Fruit fly (Drosophila melanogaster): ENCODE data around the gene CG31342.
A peak's percentile ranks its signal among the peaks of the same experiment; 100 is the strongest.

Gene CG31342

DNA sequence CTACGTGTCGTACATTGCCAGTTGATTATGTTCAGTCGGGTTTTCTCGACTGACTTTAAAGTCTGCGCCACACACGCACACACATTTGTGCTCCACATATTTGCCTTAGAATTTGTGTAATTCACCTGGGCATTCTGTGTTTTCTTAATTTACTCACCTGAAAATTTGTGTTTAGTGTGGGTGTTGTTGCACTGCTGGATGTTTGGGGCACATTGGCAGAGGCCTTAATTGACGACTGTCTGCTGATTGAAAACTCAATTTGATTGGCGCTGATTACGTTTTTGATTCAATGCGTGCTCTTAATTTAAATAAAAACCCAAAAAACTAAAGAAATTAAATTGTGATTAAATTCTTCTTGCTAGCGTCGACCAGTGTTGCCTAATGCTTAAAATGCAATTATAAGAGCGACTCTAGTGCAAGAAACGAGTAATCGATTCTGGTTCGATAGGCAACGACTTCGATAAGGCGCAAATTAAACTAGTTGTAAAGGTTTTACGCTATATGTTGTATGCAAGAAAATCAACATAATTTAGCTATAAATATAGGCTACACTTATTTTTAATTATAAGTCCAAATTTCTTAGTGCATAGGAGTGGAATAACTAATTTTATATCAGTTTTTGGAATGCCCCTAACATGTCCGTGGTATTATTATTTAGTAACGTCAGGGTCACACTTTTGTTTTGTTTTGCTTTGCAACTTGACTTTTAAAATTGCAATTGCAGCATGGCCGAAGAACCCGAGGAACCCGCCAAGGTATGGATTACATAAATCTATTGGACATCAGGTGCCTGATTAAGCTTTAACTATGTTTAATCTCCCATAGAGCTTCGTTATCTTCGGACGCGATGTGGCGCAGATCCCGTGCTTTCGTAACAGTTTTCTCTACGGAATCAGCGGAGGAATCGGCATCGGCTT, 44.7 kb downstream of the CG31342 start, which contains the start of the genes CG46281 and CG46280 (continued):
- TF ChIP-seq CG10209 (GFP tag; optimal IDR thresholded peaks at IDR 0.05) (no peak), ash1 (GFP tag; optimal IDR thresholded peaks at IDR 0.05) (no peak), vvl (GFP tag; IDR thresholded peaks at IDR 0.05) (0 out of 2 replicates have a peak, but pooled peaks have one; percentile 18), cas (GFP tag; IDR thresholded peaks at IDR 0.05) (0 out of 2 replicates have a peak, but pooled peaks have one; percentile 21), CG6272 (GFP tag; IDR thresholded peaks at IDR 0.05) (no peak), CG13296 (GFP tag; optimal IDR thresholded peaks at IDR 0.05) (no peak), CG11247 (GFP tag; IDR thresholded peaks at IDR 0.05) (no peak), Adf1 (GFP tag; IDR thresholded peaks at IDR 0.05) (no peak), CG15479 (GFP tag; optimal IDR thresholded peaks at IDR 0.05) (no peak), Stat92E (GFP tag; optimal IDR thresholded peaks at IDR 0.05) (no peak), dan (GFP tag; IDR thresholded peaks at IDR 0.05) (no peak), CG9215 (GFP tag; IDR thresholded peaks at IDR 0.05) (no peak), otp (GFP tag; IDR thresholded peaks at IDR 0.05) (no peak), Myb (GFP tag; optimal IDR thresholded peaks at IDR 0.05) (peak; percentile 20), fd3F (GFP tag; optimal IDR thresholded peaks at IDR 0.05) (no peak), CG16815 (GFP tag; optimal IDR thresholded peaks at IDR 0.05) (no peak), CG18262 (tag; optimal IDR thresholded peaks at IDR 0.05) (no peak), CG13287 (GFP tag; IDR thresholded peaks at IDR 0.05; ENCODE audit: partially characterized antibody) (peak; percentile 82), CG1024 (GFP tag; IDR thresholded peaks at IDR 0.05) (no peak), CG12155 (GFP tag; optimal IDR thresholded peaks at IDR 0.05) (no peak), CG8359 (GFP tag; optimal IDR thresholded peaks at IDR 0.05; ENCODE audit: borderline replicate concordance) (no peak), Fer2 (tag; optimal IDR thresholded peaks at IDR 0.05) (no peak), vfl (GFP tag; optimal IDR thresholded peaks at IDR 0.05) (peak; percentile 38), Hr39 (optimal IDR thresholded peaks at IDR 0.05) (no peak), unpg (GFP tag; optimal IDR thresholded peaks at IDR 0.05) (no peak), Xbp1 (GFP tag; optimal IDR thresholded peaks at IDR 0.05) (peak; percentile 50), mam (GFP tag; optimal IDR thresholded peaks at IDR 0.05) (peak; percentile 37), CG17568 (GFP tag; optimal IDR thresholded peaks at IDR 0.05) (no peak), ase (GFP tag; IDR thresholded peaks at IDR 0.05) (no peak), MESR4 (GFP tag; optimal IDR thresholded peaks at IDR 0.05) (peak; percentile 66), bab2 (GFP tag; optimal IDR thresholded peaks at IDR 0.05) (peak; percentile 2), Hr51 (GFP tag; optimal IDR thresholded peaks at IDR 0.05) (peak in 1 of 2 experiments; percentile 11), CG9797 (GFP tag; optimal IDR thresholded peaks at IDR 0.05) (peak; percentile 71), eyg (GFP tag; optimal IDR thresholded peaks at IDR 0.05) (peak; percentile 21), CG7271 (tag; optimal IDR thresholded peaks at IDR 0.05) (no peak), pan (optimal IDR thresholded peaks at IDR 0.05) (no peak), pan (GFP tag; optimal IDR thresholded peaks at IDR 0.05 in 1 of 2, IDR thresholded peaks at IDR 0.05 in 1 of 2) (no peak), pum (GFP tag; optimal IDR thresholded peaks at IDR 0.05) (peak; percentile 34), Sry-β (GFP tag; optimal IDR thresholded peaks at IDR 0.05) (peak; percentile 13), bcd (GFP tag; optimal IDR thresholded peaks at IDR 0.05) (no peak), CG18011 (GFP tag; optimal IDR thresholded peaks at IDR 0.05) (peak; percentile 11), chif (GFP tag; optimal IDR thresholded peaks at IDR 0.05) (peak in 1 of 2 experiments; percentile 38), CG18619 (GFP tag; optimal IDR thresholded peaks at IDR 0.05) (no peak), ara (GFP tag; IDR thresholded peaks at IDR 0.05) (no peak), CG4854 (GFP tag; optimal IDR thresholded peaks at IDR 0.05) (peak; percentile 15), CG9727 (GFP tag; optimal IDR thresholded peaks at IDR 0.05) (no peak), YL-1 (GFP tag; optimal IDR thresholded peaks at IDR 0.05) (peak; percentile 83), CG32532 (GFP tag; IDR thresholded peaks at IDR 0.05) (no peak)
